Worm (Caenorhabditis elegans) whole organism, midembryonic: ENCODE data around the gene C50D2.10.

Experiments used
- flt-1 ChIP-seq: fragments of 200-800 bp; sonication (Bioruptor generic); IDR thresholded peaks from 2 replicates; pipeline ENCODE4 v1.3.6; 2022; ENCODE audit warnings: missing genetic modification characterization, missing compliant biosample characterization
- klf-2 ChIP-seq: fragments of 200-800 bp; sonication (Bioruptor generic); conservative IDR thresholded peaks from 2 replicates; pipeline ENCODE4 v1.3.6; 2022; ENCODE audit warnings: missing genetic modification reagents, missing genetic modification characterization, missing compliant biosample characterization
- med-1 ChIP-seq: sonication (generic microtip); optimal IDR thresholded peaks from 2 replicates; lab custom pipeline; 2017; ENCODE audit warnings: missing genetic modification characterization, mild to moderate bottlenecking, missing compliant biosample characterization, antibody characterized with exemption, missing genetic modification reagents; ENCODE audit not compliant: insufficient read depth
- tab-1 ChIP-seq: fragments of 200-800 bp; sonication (Bioruptor generic); IDR thresholded peaks from 2 replicates; pipeline ENCODE4 v1.3.6; 2022; ENCODE audit warnings: missing genetic modification characterization, missing compliant biosample characterization
- ztf-23 ChIP-seq: fragments of 200-800 bp; sonication (Bioruptor generic); IDR thresholded peaks from 2 replicates; pipeline ENCODE4 v1.3.6; 2022; ENCODE audit warnings: missing genetic modification reagents, missing genetic modification characterization, missing compliant biosample characterization

- TF ChIP-seq klf-2 = no peak
- TF ChIP-seq tab-1 (GFP tag; lab: Robert Waterston, UW) = no peak
- no peak for TF ChIP-seq med-1 (GFP tag; lab: Kevin White, UChicago)
- TF ChIP-seq ztf-23 = no peak
- no peak for TF ChIP-seq flt-1 (GFP tag; lab: Robert Waterston, UW)
Measured at ce11 chrII:111267-111666, 12.3 kb downstream of the C50D2.10 start, which contains the start of gene C50D2.1.
